Fruit fly (Drosophila melanogaster) whole organism, wandering third instar larva: ENCODE measurements around the gene CG2854.

Source experiments
- CG32264 ChIP-seq: fragments of 200-800 bp; sonication (Bioruptor generic); optimal IDR thresholded peaks from 2 replicates; lab custom pipeline; 2016; ENCODE audit warnings: missing biosample characterization, missing genetic modification characterization
- CG9705 ChIP-seq: fragments of 200-800 bp; sonication (Bioruptor generic); optimal IDR thresholded peaks from 2 replicates; lab custom pipeline; 2018; ENCODE audit warnings: missing biosample characterization, mild to moderate bottlenecking, missing genetic modification characterization
- CrebA ChIP-seq: fragments of 200-800 bp; sonication (Bioruptor generic); optimal IDR thresholded peaks from 2 replicates; lab custom pipeline; 2016; ENCODE audit warnings: missing biosample characterization, mild to moderate bottlenecking, missing genetic modification characterization, borderline replicate concordance
- Dfd ChIP-seq: fragments of >200 bp; optimal IDR thresholded peaks from 2 replicates; lab custom pipeline; 2017; ENCODE audit warnings: missing biosample characterization, missing genetic modification characterization
- Dif ChIP-seq: fragments of 200-275, 200-300 bp; sonication (Bioruptor generic); optimal IDR thresholded peaks from 2 replicates; lab custom pipeline; 2018; ENCODE audit warnings: missing biosample characterization, missing genetic modification characterization; ENCODE audit not compliant: partially characterized antibody
- GATAd ChIP-seq: sonication (Bioruptor generic); optimal IDR thresholded peaks from 2 replicates; lab custom pipeline; 2016; ENCODE audit warnings: missing biosample characterization, missing genetic modification characterization
- HLH106 ChIP-seq: fragments of 200-800 bp; optimal IDR thresholded peaks from 3 replicates; lab custom pipeline; 2019; ENCODE audit warnings: missing biosample characterization, mild to moderate bottlenecking, missing genetic modification characterization, moderate library complexity
- Hnf4 ChIP-seq: fragments of 200-800 bp; sonication (Bioruptor generic); optimal IDR thresholded peaks from 2 replicates; lab custom pipeline; 2016; ENCODE audit warnings: missing biosample characterization, mild to moderate bottlenecking, missing genetic modification characterization
- Hr78 ChIP-seq: fragments of >200 bp; optimal IDR thresholded peaks from 2 replicates; lab custom pipeline; 2017; ENCODE audit warnings: missing biosample characterization, missing genetic modification characterization
- Hr83 ChIP-seq: fragments of 200-300 bp; sonication (Bioruptor generic); optimal IDR thresholded peaks from 2 replicates; lab custom pipeline; 2016; ENCODE audit warnings: missing biosample characterization, mild to moderate bottlenecking, missing genetic modification characterization, moderate library complexity; ENCODE audit not compliant: poor library complexity, severe bottlenecking
- Jra ChIP-seq: sonication (Bioruptor generic); optimal IDR thresholded peaks from 2 replicates; lab custom pipeline; 2016; ENCODE audit warnings: missing biosample characterization, missing genetic modification characterization
- Mio ChIP-seq: sonication (Bioruptor generic); optimal IDR thresholded peaks from 2 replicates; lab custom pipeline; 2016; ENCODE audit warnings: missing biosample characterization, missing genetic modification characterization
- Myc ChIP-seq: fragments of >200 bp; optimal IDR thresholded peaks from 2 replicates; lab custom pipeline; 2017
- N ChIP-seq: fragments of >200 bp; optimal IDR thresholded peaks from 2 replicates; lab custom pipeline; 2018; ENCODE audit warnings: missing biosample characterization, missing external identifiers, missing genetic modification characterization
- OdsH ChIP-seq: fragments of 200-800 bp; sonication (Bioruptor generic); optimal IDR thresholded peaks from 2 replicates; lab custom pipeline; 2016; ENCODE audit warnings: missing biosample characterization, mild to moderate bottlenecking, missing genetic modification characterization
- Rel ChIP-seq, 2 experiments: fragments of 200-800 bp; sonication (Bioruptor generic) in 1 of 2; optimal IDR thresholded peaks; 2 replicates in 1 of 2; 3 replicates in 1 of 2; lab custom pipeline; 2016 to 2019; ENCODE audit warnings: mild to moderate bottlenecking in 2 of 2, missing biosample characterization in 2 of 2, missing genetic modification characterization in 2 of 2, moderate library complexity in 1 of 2
- Sp1 ChIP-seq: fragments of 200-800 bp; sonication (Bioruptor generic); optimal IDR thresholded peaks from 3 replicates; lab custom pipeline; 2019; ENCODE audit warnings: missing biosample characterization, mild to moderate bottlenecking, missing genetic modification characterization, moderate library complexity
- Vsx2 ChIP-seq: fragments of 200-300, 225-300 bp; sonication (Bioruptor generic); optimal IDR thresholded peaks from 2 replicates; lab custom pipeline; 2018; ENCODE audit warnings: missing biosample characterization, missing genetic modification characterization; ENCODE audit not compliant: partially characterized antibody
- br ChIP-seq: fragments of 200-800 bp; sonication (Bioruptor generic); optimal IDR thresholded peaks from 2 replicates; lab custom pipeline; 2016; ENCODE audit warnings: missing biosample characterization, missing genetic modification characterization
- brk ChIP-seq: fragments of 200-800 bp; sonication (Bioruptor generic); optimal IDR thresholded peaks from 2 replicates; lab custom pipeline; 2016; ENCODE audit warnings: missing biosample characterization, mild to moderate bottlenecking, missing genetic modification characterization
- dmrt93B ChIP-seq: fragments of 200-800 bp; sonication (Bioruptor generic); optimal IDR thresholded peaks from 2 replicates; lab custom pipeline; 2018; ENCODE audit warnings: missing biosample characterization, mild to moderate bottlenecking, missing genetic modification characterization
- dsf ChIP-seq: sonication (Bioruptor generic); optimal IDR thresholded peaks from 2 replicates; lab custom pipeline; 2016; ENCODE audit warnings: missing biosample characterization, missing genetic modification characterization, borderline replicate concordance
- ey ChIP-seq: fragments of 200-800 bp; sonication (Bioruptor generic); optimal IDR thresholded peaks from 2 replicates; lab custom pipeline; 2016; ENCODE audit warnings: missing biosample characterization, missing genetic modification characterization
- foxo ChIP-seq, 2 experiments: fragments of 200-800 bp; sonication (Bioruptor generic); optimal IDR thresholded peaks; 2 replicates in 1 of 2; 3 replicates in 1 of 2; lab custom pipeline; 2016 to 2017; ENCODE audit warnings: missing biosample characterization in 2 of 2, missing genetic modification characterization in 2 of 2
- fru ChIP-seq: fragments of 200-800 bp; sonication (Bioruptor generic); optimal IDR thresholded peaks from 3 replicates; lab custom pipeline; 2016; ENCODE audit warnings: missing biosample characterization, mild to moderate bottlenecking, missing genetic modification characterization
- h ChIP-seq: fragments of 200-800 bp; sonication (Bioruptor generic); optimal IDR thresholded peaks from 3 replicates; lab custom pipeline; 2016; ENCODE audit warnings: missing biosample characterization, mild to moderate bottlenecking, missing genetic modification characterization
- jim ChIP-seq: fragments of 175-275, 200-325 bp; sonication (Bioruptor generic); optimal IDR thresholded peaks from 2 replicates; lab custom pipeline; 2016; ENCODE audit warnings: missing biosample characterization, mild to moderate bottlenecking, missing genetic modification characterization
- lola ChIP-seq: fragments of >200 bp; optimal IDR thresholded peaks from 2 replicates; lab custom pipeline; 2017; ENCODE audit warnings: missing biosample characterization, missing genetic modification characterization
- pan ChIP-seq: fragments of >200 bp; optimal IDR thresholded peaks from 2 replicates; lab custom pipeline; 2017
- psq ChIP-seq: fragments of 200-800 bp; sonication (Bioruptor generic); optimal IDR thresholded peaks from 3 replicates; lab custom pipeline; 2017; ENCODE audit warnings: missing biosample characterization, mild to moderate bottlenecking, missing genetic modification characterization, moderate library complexity
- rgr ChIP-seq: fragments of 200-800 bp; sonication (Bioruptor generic); optimal IDR thresholded peaks from 3 replicates; lab custom pipeline; 2016; ENCODE audit warnings: missing biosample characterization, mild to moderate bottlenecking, missing genetic modification characterization
- sage ChIP-seq: fragments of 200-800 bp; sonication (Bioruptor generic); optimal IDR thresholded peaks from 2 replicates; lab custom pipeline; 2016; ENCODE audit warnings: missing biosample characterization, mild to moderate bottlenecking, missing genetic modification characterization
- sv ChIP-seq: fragments of 200-800 bp; sonication (Bioruptor generic); optimal IDR thresholded peaks from 3 replicates; lab custom pipeline; 2016; ENCODE audit warnings: missing biosample characterization, missing genetic modification characterization
- tai ChIP-seq: sonication (Bioruptor generic); optimal IDR thresholded peaks from 2 replicates; lab custom pipeline; 2016; ENCODE audit warnings: missing biosample characterization, missing genetic modification characterization
- usp ChIP-seq: fragments of >200 bp; optimal IDR thresholded peaks from 2 replicates; lab custom pipeline; 2017; ENCODE audit warnings: missing biosample characterization, missing genetic modification characterization
- woc ChIP-seq: sonication (Bioruptor generic); optimal IDR thresholded peaks from 2 replicates; lab custom pipeline; 2016; ENCODE audit warnings: missing biosample characterization, mild to moderate bottlenecking, missing genetic modification characterization

Gene CG2854

dm6 chrX:2336428-2336827 lies 9.5 kb downstream of the CG2854 start:
- no peak for TF ChIP-seq usp (GFP tag; lab: Kevin White, UChicago)
- peak in 1 of 2 experiments; percentile 48 for TF ChIP-seq foxo (GFP tag; optimal IDR thresholded peaks at IDR 0.05; lab: Kevin White, UChicago)
- TF ChIP-seq Dif (GFP tag; lab: Kevin White, UChicago): peak; percentile 9
- peak; percentile 55 for TF ChIP-seq ey (GFP tag; lab: Kevin White, UChicago)
- TF ChIP-seq dmrt93B (GFP tag; lab: Kevin White, UChicago): peak; percentile 30
- TF ChIP-seq Jra (GFP tag; lab: Kevin White, UChicago): no peak
- peak; percentile 50 for TF ChIP-seq Hnf4
- TF ChIP-seq CG9705 (GFP tag; lab: Kevin White, UChicago): no peak
- peak; percentile 18 for TF ChIP-seq psq (GFP tag; lab: Kevin White, UChicago)
- no peak for TF ChIP-seq CrebA (GFP tag; lab: Kevin White, UChicago)
- TF ChIP-seq br: peak; percentile 46
- TF ChIP-seq fru: peak; percentile 63
- TF ChIP-seq Sp1 (GFP tag; lab: Kevin White, UChicago): peak; percentile 32
- no peak for TF ChIP-seq GATAd (GFP tag; lab: Kevin White, UChicago)
- peak; percentile 39 for TF ChIP-seq h
- TF ChIP-seq Hr83: no peak
- TF ChIP-seq HLH106 (tag; lab: Kevin White, UChicago): peak; percentile 51

DNA sequence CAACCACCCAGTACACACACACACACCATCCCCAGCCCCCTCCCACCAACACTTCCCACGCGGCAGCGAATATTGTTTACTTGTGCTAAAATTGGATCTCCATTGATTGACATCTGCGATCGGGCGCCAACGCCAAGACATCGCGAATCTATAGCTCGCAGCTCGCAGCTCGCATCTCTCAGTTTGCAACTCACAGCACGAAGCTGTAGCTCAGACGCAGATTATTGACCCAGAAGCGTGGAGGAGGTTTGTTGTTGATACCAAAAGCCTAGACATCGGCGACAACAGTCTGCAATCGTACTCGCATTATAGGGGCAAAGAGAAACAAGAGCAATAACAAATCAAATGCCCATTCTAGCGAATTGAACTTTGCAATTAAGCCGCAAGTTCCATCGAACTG lies 10.3 kb downstream of the CG2854 start:
- TF ChIP-seq Rel (GFP tag; optimal IDR thresholded peaks at IDR 0.05; lab: Kevin White, UChicago) (no peak), Rel (tag; optimal IDR thresholded peaks at IDR 0.05; lab: Kevin White, UChicago) (peak; percentile 5), Hnf4 (no peak)

DNA sequence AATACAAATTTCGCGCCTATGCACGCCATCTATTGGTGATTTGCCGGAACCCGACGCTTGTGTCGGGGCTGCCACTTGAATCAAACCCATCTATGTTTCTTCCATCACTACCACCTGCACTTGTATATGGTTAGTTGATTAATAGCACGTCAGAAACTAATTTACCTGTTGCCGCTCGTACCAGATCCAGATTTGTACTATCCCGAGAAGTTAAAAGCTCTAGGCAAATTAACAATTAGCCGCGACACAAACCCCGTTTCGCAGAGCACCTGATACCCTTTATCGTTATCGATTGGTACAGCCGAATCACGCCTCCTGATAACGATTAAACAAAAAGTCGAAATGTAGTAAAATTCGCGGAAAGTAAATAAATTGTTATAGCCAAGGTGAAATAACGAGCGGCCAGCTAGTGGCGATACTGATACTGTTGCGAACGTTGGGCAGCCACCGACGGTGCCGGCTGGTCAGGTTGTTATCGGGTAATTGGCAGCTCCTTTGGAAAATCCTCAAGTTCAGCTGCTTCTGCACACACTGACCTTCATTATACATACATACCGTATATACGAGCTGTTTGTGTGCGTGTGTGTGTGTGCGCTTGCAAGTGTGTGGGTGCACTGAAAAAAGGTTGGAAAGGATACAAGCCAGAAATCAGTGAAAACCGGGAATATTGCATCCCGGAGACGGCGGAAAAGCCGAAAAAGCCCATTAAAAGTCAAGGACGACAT lies 13.2 kb downstream of the CG2854 start:
- TF ChIP-seq br (no peak), sage (GFP tag; lab: Kevin White, UChicago) (no peak), Hr78 (GFP tag; lab: Kevin White, UChicago) (no peak), ey (GFP tag; lab: Kevin White, UChicago) (no peak), OdsH (no peak), HLH106 (tag; lab: Kevin White, UChicago) (no peak), CG32264 (no peak), brk (GFP tag; lab: Kevin White, UChicago) (no peak), Mio (GFP tag; lab: Kevin White, UChicago) (no peak), h (no peak), pan (lab: Kevin White, UChicago) (no peak), foxo (GFP tag; optimal IDR thresholded peaks at IDR 0.05; lab: Kevin White, UChicago) (no peak), N (no peak), Dfd (GFP tag; lab: Kevin White, UChicago) (no peak), sv (GFP tag; lab: Kevin White, UChicago) (no peak), psq (GFP tag; lab: Kevin White, UChicago) (no peak), fru (no peak), GATAd (GFP tag; lab: Kevin White, UChicago) (no peak), jim (no peak), Dif (GFP tag; lab: Kevin White, UChicago) (no peak), rgr (no peak), Rel (GFP tag; optimal IDR thresholded peaks at IDR 0.05; lab: Kevin White, UChicago) (no peak), Rel (tag; optimal IDR thresholded peaks at IDR 0.05; lab: Kevin White, UChicago) (peak; percentile 31), Sp1 (GFP tag; lab: Kevin White, UChicago) (peak; percentile 13), lola (no peak), Myc (lab: Kevin White, UChicago) (peak; percentile 33), CrebA (GFP tag; lab: Kevin White, UChicago) (no peak), Vsx2 (GFP tag; lab: Kevin White, UChicago) (no peak)

DNA sequence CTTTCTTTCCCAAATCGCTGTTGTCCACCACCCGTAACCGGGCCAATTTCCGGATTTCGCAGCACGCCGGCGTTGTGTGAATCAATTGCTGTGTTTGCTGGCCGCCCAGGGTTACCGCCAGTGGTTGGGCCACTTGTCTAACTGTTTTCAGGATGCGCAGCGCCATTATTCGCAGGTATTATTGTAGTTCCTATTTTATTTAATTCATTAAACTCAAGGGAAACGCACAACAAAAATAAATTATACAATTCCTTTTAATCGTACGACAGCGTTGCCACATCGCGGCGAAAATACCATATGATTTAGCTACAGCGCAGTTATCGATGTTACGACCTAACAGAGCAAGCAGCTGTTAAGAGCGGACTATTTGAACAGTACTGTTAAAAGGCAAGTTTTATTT lies 17.4 kb downstream of the CG2854 start, which contains the start of gene mRpL14:
Gene mRpL14 (minus strand): TSS at position 280 of the 400 bp plus-strand sequence.
- TF ChIP-seq CrebA (GFP tag; lab: Kevin White, UChicago) (no peak), Hr83 (no peak), Jra (GFP tag; lab: Kevin White, UChicago) (no peak), OdsH (no peak), CG9705 (GFP tag; lab: Kevin White, UChicago) (no peak), Vsx2 (GFP tag; lab: Kevin White, UChicago) (no peak), jim (no peak), tai (GFP tag; lab: Kevin White, UChicago) (no peak), Hnf4 (no peak), woc (GFP tag; lab: Kevin White, UChicago) (no peak), h (no peak), dsf (GFP tag; lab: Kevin White, UChicago) (no peak), Dfd (GFP tag; lab: Kevin White, UChicago) (no peak), sv (GFP tag; lab: Kevin White, UChicago) (no peak), Rel (GFP tag; optimal IDR thresholded peaks at IDR 0.05; lab: Kevin White, UChicago) (no peak), Rel (tag; optimal IDR thresholded peaks at IDR 0.05; lab: Kevin White, UChicago) (no peak), dmrt93B (GFP tag; lab: Kevin White, UChicago) (no peak), fru (no peak), rgr (no peak), usp (GFP tag; lab: Kevin White, UChicago) (no peak), HLH106 (tag; lab: Kevin White, UChicago) (no peak)
